Worm (Caenorhabditis elegans) whole organism, young adult: ENCODE measurements around the gene rgef-1.

Source experiments
- B0336.3 ChIP-seq: fragments of 200-800 bp; sonication (Bioruptor generic); IDR thresholded peaks from 2 replicates; pipeline ENCODE4 v1.3.6; 2022; ENCODE audit warnings: missing genetic modification characterization, missing compliant biosample characterization
- C17E4.6 ChIP-seq: fragments of 200-800 bp; sonication (Bioruptor generic); IDR thresholded peaks from 2 replicates; pipeline ENCODE4 v1.3.6; 2022; ENCODE audit warnings: missing genetic modification reagents, missing genetic modification characterization, missing compliant biosample characterization
- F23B12.7 ChIP-seq: sonication (generic microtip); optimal IDR thresholded peaks from 2 replicates; lab custom pipeline; 2017; ENCODE audit warnings: missing genetic modification characterization, mild to moderate bottlenecking, missing compliant biosample characterization, antibody characterized with exemption, moderate library complexity; ENCODE audit not compliant: insufficient read depth
- F55B11.4 ChIP-seq: sonication (generic microtip); optimal IDR thresholded peaks from 2 replicates; lab custom pipeline; 2016; ENCODE audit warnings: missing compliant biosample characterization, missing genetic modification characterization, borderline replicate concordance; ENCODE audit not compliant: insufficient read depth
- K12H6.12 ChIP-seq: fragments of 200-800 bp; sonication (Bioruptor generic); optimal IDR thresholded peaks from 2 replicates; lab custom pipeline; 2018; ENCODE audit warnings: mild to moderate bottlenecking, missing genetic modification characterization, missing compliant biosample characterization
- T26A5.8 ChIP-seq: sonication (generic microtip); optimal IDR thresholded peaks from 2 replicates; lab custom pipeline; 2016; ENCODE audit warnings: missing genetic modification characterization, missing compliant biosample characterization
- Y53F4B.3 ChIP-seq: fragments of 200-800 bp; sonication (Bioruptor generic); IDR thresholded peaks from 2 replicates; pipeline ENCODE4 v1.3.6; 2022; ENCODE audit warnings: missing genetic modification reagents, missing genetic modification characterization, missing compliant biosample characterization
- Y67H2A.10 ChIP-seq: fragments of 200-800 bp; sonication (Bioruptor generic); conservative IDR thresholded peaks from 2 replicates; pipeline ENCODE4 v1.3.6; 2022; ENCODE audit warnings: missing genetic modification reagents, missing genetic modification characterization, missing compliant biosample characterization
- Y79H2A.3 ChIP-seq: fragments of 200-800 bp; sonication (Bioruptor generic); conservative IDR thresholded peaks from 2 replicates; pipeline ENCODE4 v1.3.6; 2022; ENCODE audit warnings: missing genetic modification reagents, missing genetic modification characterization, missing compliant biosample characterization
- ZK185.1 ChIP-seq: sonication (generic microtip); optimal IDR thresholded peaks from 2 replicates; lab custom pipeline; 2016; ENCODE audit warnings: mild to moderate bottlenecking, missing genetic modification characterization, missing compliant biosample characterization; ENCODE audit not compliant: poor library complexity, severe bottlenecking
- akir-1 ChIP-seq: fragments of 200-800 bp; sonication (Bioruptor generic); optimal IDR thresholded peaks from 2 replicates; lab custom pipeline; 2018; ENCODE audit warnings: mild to moderate bottlenecking, missing genetic modification characterization, moderate library complexity, missing compliant biosample characterization
- attf-3 ChIP-seq: fragments of 200-800 bp; sonication (Bioruptor generic); conservative IDR thresholded peaks from 2 replicates; pipeline ENCODE4 v1.3.6; 2022; ENCODE audit warnings: missing genetic modification reagents, missing genetic modification characterization, missing compliant biosample characterization
- attf-6 ChIP-seq: fragments of 200-800 bp; sonication (Bioruptor generic); IDR thresholded peaks from 2 replicates; pipeline ENCODE4 v1.3.6; 2022; ENCODE audit warnings: missing genetic modification reagents, missing genetic modification characterization, missing compliant biosample characterization
- bed-1 ChIP-seq: fragments of 200-800 bp; sonication (Bioruptor generic); IDR thresholded peaks from 2 replicates; pipeline ENCODE4 v1.3.6; 2022; ENCODE audit warnings: missing genetic modification reagents, missing genetic modification characterization, missing compliant biosample characterization
- ceh-100 ChIP-seq: fragments of 200-800 bp; sonication (Bioruptor generic); IDR thresholded peaks from 2 replicates; pipeline ENCODE4 v1.3.6; 2022; ENCODE audit warnings: missing genetic modification reagents, missing genetic modification characterization, missing compliant biosample characterization
- ceh-27 ChIP-seq: fragments of 200-800 bp; sonication (Bioruptor generic); optimal IDR thresholded peaks from 2 replicates; lab custom pipeline; 2018; ENCODE audit warnings: mild to moderate bottlenecking, missing genetic modification characterization, moderate library complexity, missing compliant biosample characterization
- ceh-40 ChIP-seq: fragments of 200-800 bp; sonication (Bioruptor generic); IDR thresholded peaks from 2 replicates; pipeline ENCODE4 v1.3.6; 2022; ENCODE audit warnings: missing genetic modification characterization, missing compliant biosample characterization
- efl-1 ChIP-seq: fragments of 150-350 bp; optimal IDR thresholded peaks from 2 replicates; lab custom pipeline; 2014; ENCODE audit warnings: missing biosample characterization, missing genetic modification reagents, missing genetic modification characterization
- egl-18 ChIP-seq: fragments of 200-800 bp; sonication (Bioruptor generic); IDR thresholded peaks from 2 replicates; pipeline ENCODE4 v1.3.6; 2022; ENCODE audit warnings: missing genetic modification reagents, missing genetic modification characterization, missing compliant biosample characterization
- hlh-12 ChIP-seq: sonication (generic microtip); optimal IDR thresholded peaks from 2 replicates; lab custom pipeline; 2016; ENCODE audit warnings: missing genetic modification characterization, missing compliant biosample characterization
- hmg-1.2 ChIP-seq: fragments of 200-800 bp; sonication (Bioruptor generic); IDR thresholded peaks from 2 replicates; pipeline ENCODE4 v1.3.6; 2022; ENCODE audit warnings: missing genetic modification reagents, missing genetic modification characterization, missing compliant biosample characterization
- lsl-1 ChIP-seq: fragments of 200-800 bp; sonication (Bioruptor generic); optimal IDR thresholded peaks from 2 replicates; lab custom pipeline; 2018; ENCODE audit warnings: mild to moderate bottlenecking, missing genetic modification characterization, moderate library complexity, missing compliant biosample characterization
- nfya-1 ChIP-seq: sonication (generic microtip); optimal IDR thresholded peaks from 2 replicates; lab custom pipeline; 2017; ENCODE audit warnings: antibody characterized with exemption, missing compliant biosample characterization, missing genetic modification characterization, borderline replicate concordance; ENCODE audit not compliant: insufficient read depth
- nfyb-1 ChIP-seq: fragments of 200-800 bp; sonication (Bioruptor generic); IDR thresholded peaks from 2 replicates; pipeline ENCODE4 v1.3.6; 2022; ENCODE audit warnings: missing genetic modification reagents, missing genetic modification characterization, missing compliant biosample characterization
- pbrm-1 ChIP-seq: fragments of 200-800 bp; sonication (Bioruptor generic); IDR thresholded peaks from 2 replicates; pipeline ENCODE4 v1.3.6; 2022; ENCODE audit warnings: missing genetic modification reagents, missing genetic modification characterization, missing compliant biosample characterization
- repo-1 ChIP-seq: sonication (generic microtip); optimal IDR thresholded peaks from 2 replicates; lab custom pipeline; 2017; ENCODE audit warnings: mild to moderate bottlenecking, missing genetic modification characterization, missing compliant biosample characterization
- rpc-1 ChIP-seq, 2 experiments: fragments of 150-350 bp in 1 of 2; sonication (generic microtip) in 1 of 2; optimal IDR thresholded peaks; 2 replicates each; lab custom pipeline; 2014 to 2018; ENCODE audit warnings: missing biosample characterization in 1 of 2, missing genetic modification characterization in 1 of 2, missing genetic modification reagents in 1 of 2, missing genotype in 1 of 2
- sdz-38 ChIP-seq: sonication (generic microtip); optimal IDR thresholded peaks from 2 replicates; lab custom pipeline; 2016; ENCODE audit warnings: missing genotype, missing genetic modification characterization, missing compliant biosample characterization
- snpc-1.1 ChIP-seq: sonication (generic microtip); optimal IDR thresholded peaks from 2 replicates; lab custom pipeline; 2017; ENCODE audit warnings: missing genetic modification characterization, mild to moderate bottlenecking, missing compliant biosample characterization, antibody characterized with exemption, moderate library complexity, missing genotype, missing genetic modification reagents; ENCODE audit not compliant: insufficient read depth
- snpc-1.3 ChIP-seq: sonication (generic microtip); optimal IDR thresholded peaks from 2 replicates; lab custom pipeline; 2017; ENCODE audit warnings: missing genetic modification characterization, mild to moderate bottlenecking, missing compliant biosample characterization, antibody characterized with exemption, moderate library complexity, missing genotype, missing genetic modification reagents; ENCODE audit not compliant: insufficient read depth
- snpc-3.4 ChIP-seq: sonication (generic microtip); optimal IDR thresholded peaks from 2 replicates; lab custom pipeline; 2017; ENCODE audit warnings: missing genetic modification characterization, mild to moderate bottlenecking, missing compliant biosample characterization, antibody characterized with exemption, moderate library complexity, missing genotype, missing genetic modification reagents
- sptf-2 ChIP-seq: fragments of 200-800 bp; sonication (Bioruptor generic); optimal IDR thresholded peaks from 2 replicates; lab custom pipeline; 2018; ENCODE audit warnings: mild to moderate bottlenecking, missing genetic modification characterization, missing compliant biosample characterization
- tbx-9 ChIP-seq: sonication (generic microtip); optimal IDR thresholded peaks from 2 replicates; lab custom pipeline; 2016; ENCODE audit warnings: borderline replicate concordance, missing genetic modification characterization, inconsistent platforms, missing compliant biosample characterization
- unc-130 ChIP-seq: sonication (generic microtip); optimal IDR thresholded peaks from 2 replicates; lab custom pipeline; 2016; ENCODE audit warnings: missing genetic modification reagents, missing genetic modification characterization, missing compliant biosample characterization
- zim-3 ChIP-seq: sonication (generic microtip); optimal IDR thresholded peaks from 2 replicates; lab custom pipeline; 2017; ENCODE audit warnings: mild to moderate bottlenecking, missing genetic modification characterization, moderate library complexity, missing compliant biosample characterization
- ztf-18 ChIP-seq: sonication (generic microtip); optimal IDR thresholded peaks from 2 replicates; lab custom pipeline; 2016; ENCODE audit warnings: missing genotype, mild to moderate bottlenecking, missing genetic modification characterization, missing compliant biosample characterization
- ztf-25 ChIP-seq: fragments of 200-800 bp; sonication (Bioruptor generic); IDR thresholded peaks from 2 replicates; pipeline ENCODE4 v1.3.6; 2022; ENCODE audit warnings: missing genetic modification reagents, missing genetic modification characterization, missing compliant biosample characterization
- ztf-3 ChIP-seq: fragments of 200-800 bp; sonication (Bioruptor generic); optimal IDR thresholded peaks from 2 replicates; lab custom pipeline; 2018; ENCODE audit warnings: mild to moderate bottlenecking, missing genetic modification characterization, missing compliant biosample characterization

Gene rgef-1

ce11 chrV:9536505-9536904, 25.0 kb downstream of the rgef-1 start, which contains the start of gene C50F4.4 (continued):
- TF ChIP-seq Y79H2A.3 (GFP tag; lab: Robert Waterston, UW) (0 out of 2 replicates have a peak, but pooled peaks have one; percentile 18), sptf-2 (no peak), ZK185.1 (tag; lab: Kevin White, UChicago) (peak; percentile 69), B0336.3 (no peak), snpc-3.4 (tag; lab: Kevin White, UChicago) (peak; percentile 53), akir-1 (GFP tag; lab: Kevin White, UChicago) (no peak), lsl-1 (GFP tag; lab: Kevin White, UChicago) (peak; percentile 80), ceh-100 (GFP tag; lab: Robert Waterston, UW) (no peak), egl-18 (GFP tag; lab: Robert Waterston, UW) (no peak), ceh-40 (GFP tag; lab: Robert Waterston, UW) (no peak), sdz-38 (tag; lab: Kevin White, UChicago) (no peak), ztf-25 (GFP tag; lab: Robert Waterston, UW) (no peak), attf-6 (peak; percentile 57), K12H6.12 (tag; lab: Kevin White, UChicago) (no peak), hmg-1.2 (GFP tag; lab: Robert Waterston, UW) (0 out of 2 replicates have a peak, but pooled peaks have one; percentile 15), bed-1 (GFP tag; lab: Robert Waterston, UW) (no peak), ztf-18 (tag; lab: Kevin White, UChicago) (peak; percentile 33), ceh-27 (GFP tag; lab: Kevin White, UChicago) (peak; percentile 43), pbrm-1 (GFP tag; lab: Robert Waterston, UW) (no peak), ztf-3 (GFP tag; lab: Kevin White, UChicago) (no peak), hlh-12 (tag; lab: Kevin White, UChicago) (no peak), snpc-1.1 (no peak), attf-3 (no peak), C17E4.6 (no peak), T26A5.8 (tag; lab: Kevin White, UChicago) (no peak), rpc-1 (optimal IDR thresholded peaks at IDR 0.05; lab: Kevin White, UChicago) (no peak), rpc-1 (tag; optimal IDR thresholded peaks at IDR 0.05; lab: Kevin White, UChicago) (no peak)

DNA sequence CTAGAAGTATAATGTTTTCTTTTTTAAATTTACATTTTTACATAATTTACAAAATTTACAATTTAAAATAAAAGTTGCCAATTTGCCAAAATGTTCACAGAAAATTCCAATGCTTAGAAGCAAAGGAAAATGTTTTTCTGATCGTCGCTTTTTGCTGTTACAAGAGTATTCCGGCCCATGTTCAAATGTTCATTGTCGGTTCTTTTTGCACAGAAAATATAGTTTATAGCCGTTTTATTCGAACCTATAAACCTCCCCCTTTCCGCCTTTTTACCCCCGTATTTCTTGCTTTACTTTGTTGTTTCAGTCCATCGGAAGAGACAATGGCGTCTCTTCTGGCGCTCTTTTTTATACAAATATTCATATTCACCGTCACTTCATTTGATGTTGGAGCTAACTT, 26.9 kb downstream of the rgef-1 start, which contains the start of gene tag-329:
TSS of gene tag-329 (plus strand) at position 301 of the 400 bp plus-strand sequence.
- TF ChIP-seq unc-130 (GFP tag; lab: Kevin White, UChicago) (no peak), ceh-27 (GFP tag; lab: Kevin White, UChicago) (no peak), efl-1 (GFP tag; lab: Kevin White, UChicago) (no peak), nfyb-1 (GFP tag; lab: Robert Waterston, UW) (no peak), snpc-1.3 (tag; lab: Kevin White, UChicago) (no peak), F23B12.7 (tag; lab: Kevin White, UChicago) (no peak), tbx-9 (tag; lab: Kevin White, UChicago) (no peak), akir-1 (GFP tag; lab: Kevin White, UChicago) (no peak), F55B11.4 (no peak), Y53F4B.3 (GFP tag; lab: Robert Waterston, UW) (no peak), nfya-1 (tag; lab: Kevin White, UChicago) (no peak), Y67H2A.10 (no peak), repo-1 (tag; lab: Kevin White, UChicago) (no peak), zim-3 (tag; lab: Kevin White, UChicago) (no peak), T26A5.8 (tag; lab: Kevin White, UChicago) (no peak)
